Fruit fly (Drosophila melanogaster) Kc167 (cell line): ENCODE results near the gene CG31954.

Source experiments
- Myc ChIP-seq: fragments of >200 bp; optimal IDR thresholded peaks from 2 replicates; lab custom pipeline; 2017; ENCODE audit warnings: missing external identifiers
- Sin3A ChIP-seq: fragments of >200 bp; optimal IDR thresholded peaks from 2 replicates; lab custom pipeline; 2018; ENCODE audit warnings: missing external identifiers
- h ChIP-seq: fragments of >200 bp; optimal IDR thresholded peaks from 3 replicates; lab custom pipeline; 2018; ENCODE audit warnings: missing external identifiers
- insv ChIP-seq: fragments of >200 bp; optimal IDR thresholded peaks from 3 replicates; lab custom pipeline; 2018; ENCODE audit warnings: missing external identifiers
- psq ChIP-seq: fragments of >200 bp; optimal IDR thresholded peaks from 2 replicates; lab custom pipeline; 2017; ENCODE audit warnings: missing external identifiers
- ttk ChIP-seq: sonication (Bioruptor generic); optimal IDR thresholded peaks from 2 replicates; lab custom pipeline; 2017; ENCODE audit warnings: missing external identifiers

CG31954 gene

DNA sequence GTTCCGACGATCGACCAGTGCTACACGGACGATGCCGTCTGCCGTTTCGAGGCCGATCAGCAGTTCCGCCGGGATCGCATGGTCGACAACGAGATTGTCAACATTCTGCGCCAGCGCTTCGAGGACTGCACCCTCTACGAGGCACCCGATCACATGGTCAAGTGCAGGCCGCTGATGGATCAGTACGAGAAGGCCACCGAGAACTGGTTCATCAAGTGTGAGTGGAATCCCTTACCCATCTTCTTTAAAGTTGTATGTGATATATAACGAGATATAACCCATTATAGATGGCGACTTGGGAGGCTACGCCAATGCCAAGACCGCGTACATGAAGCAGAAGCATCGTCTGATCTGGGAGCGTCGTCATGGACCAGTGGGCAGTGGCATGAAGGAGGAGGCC, 43.1 kb downstream of the CG31954 start:
- no peak for TF ChIP-seq psq (lab: Kevin White, UChicago)
- TF ChIP-seq Sin3A, result no peak
- no peak for TF ChIP-seq h (lab: Kevin White, UChicago)
- TF ChIP-seq ttk (lab: Kevin White, UChicago), result no peak
- TF ChIP-seq insv, result no peak
- no peak for TF ChIP-seq Myc

- no peak for TF ChIP-seq ttk (lab: Kevin White, UChicago)
These were observed 43.8 kb downstream of the CG31954 start, which contains the start of the genes msl-2 and ND-PDSW for dm6 chr2L:3465918-3466727. TSS of gene msl-2 (minus strand) at chr2L:3466112. TSS of gene ND-PDSW (plus strand) at chr2L:3466157.

DNA sequence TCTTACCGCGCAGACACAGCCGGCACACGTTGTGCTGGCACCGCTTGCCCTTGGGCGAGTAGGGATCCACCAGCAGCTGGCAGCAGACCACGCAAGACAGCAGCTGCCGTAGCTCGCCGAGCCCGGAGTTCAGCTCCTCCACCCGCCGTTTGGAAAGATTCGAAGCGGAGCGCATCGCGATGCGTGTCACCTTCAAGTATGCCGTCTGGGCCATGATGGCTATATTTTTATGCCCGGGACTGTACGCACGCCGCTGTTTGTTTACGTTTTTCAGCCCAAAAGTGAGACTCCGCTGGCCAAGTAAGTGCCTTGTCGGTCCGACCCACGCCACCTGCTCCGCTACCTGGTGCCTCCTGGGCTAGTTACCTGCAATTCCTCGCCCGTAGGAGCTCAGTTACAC, 44.5 kb downstream of the CG31954 start:
- TF ChIP-seq Myc, result no peak
- TF ChIP-seq insv, result no peak
- TF ChIP-seq ttk (lab: Kevin White, UChicago), result no peak
- TF ChIP-seq psq (lab: Kevin White, UChicago), result no peak
- TF ChIP-seq h (lab: Kevin White, UChicago), result no peak
- TF ChIP-seq Sin3A, result no peak

dm6 chr2L:3461760-3462159, 48.1 kb downstream of the CG31954 start, which contains the start of gene CG3246:
TSS of gene CG3246 (minus strand) at chr2L:3461952.
- no peak for TF ChIP-seq psq (lab: Kevin White, UChicago)
- TF ChIP-seq ttk (lab: Kevin White, UChicago), result no peak
- TF ChIP-seq insv, result no peak
- TF ChIP-seq Sin3A, result no peak
- no peak for TF ChIP-seq Myc
- TF ChIP-seq h (lab: Kevin White, UChicago), result no peak
